Worm (Caenorhabditis elegans) whole organism, young adult: ENCODE data around the gene hpo-9.

Source experiments
- F49E8.2 ChIP-seq: sonication (generic microtip); optimal IDR thresholded peaks from 3 replicates; lab custom pipeline; 2017; ENCODE audit warnings: missing genetic modification characterization, mild to moderate bottlenecking, missing compliant biosample characterization, antibody characterized with exemption, moderate library complexity; ENCODE audit not compliant: insufficient read depth
- F52B5.7 ChIP-seq: sonication (generic microtip); optimal IDR thresholded peaks from 2 replicates; lab custom pipeline; 2016; ENCODE audit warnings: mild to moderate bottlenecking, missing genetic modification characterization, missing compliant biosample characterization
- attf-5 ChIP-seq: fragments of 200-800 bp; sonication (Bioruptor generic); optimal IDR thresholded peaks from 2 replicates; lab custom pipeline; 2018; ENCODE audit warnings: mild to moderate bottlenecking, missing genetic modification characterization, missing compliant biosample characterization
- bed-2 ChIP-seq: fragments of 200-800 bp; sonication (Bioruptor generic); IDR thresholded peaks from 2 replicates; pipeline ENCODE4 v1.3.6; 2022; ENCODE audit warnings: missing genetic modification reagents, missing genetic modification characterization, missing compliant biosample characterization
- ets-4 ChIP-seq: fragments of 200-800 bp; sonication (Bioruptor generic); optimal IDR thresholded peaks from 2 replicates; lab custom pipeline; 2018; ENCODE audit warnings: mild to moderate bottlenecking, missing genetic modification characterization, missing compliant biosample characterization
- gei-17 ChIP-seq: fragments of 200-800 bp; sonication (Bioruptor generic); optimal IDR thresholded peaks from 2 replicates; lab custom pipeline; 2018; ENCODE audit warnings: mild to moderate bottlenecking, missing genetic modification characterization, missing compliant biosample characterization
- hsf-1 ChIP-seq: fragments of 200-800 bp; sonication (Bioruptor generic); IDR thresholded peaks from 2 replicates; pipeline ENCODE4 v1.3.6; 2022; ENCODE audit warnings: missing genetic modification reagents, missing genetic modification characterization, missing compliant biosample characterization
- lsy-27 ChIP-seq: sonication (generic microtip); optimal IDR thresholded peaks from 2 replicates; lab custom pipeline; 2017; ENCODE audit warnings: missing genetic modification characterization, mild to moderate bottlenecking, missing compliant biosample characterization, antibody characterized with exemption, missing genotype, borderline replicate concordance; ENCODE audit not compliant: insufficient read depth
- madf-3 ChIP-seq: fragments of 200-800 bp; sonication (Bioruptor generic); IDR thresholded peaks from 2 replicates; pipeline ENCODE4 v1.3.6; 2022; ENCODE audit warnings: missing genetic modification reagents, missing genetic modification characterization, missing compliant biosample characterization
- nhr-80 ChIP-seq: sonication (generic microtip); optimal IDR thresholded peaks from 2 replicates; lab custom pipeline; 2016; ENCODE audit warnings: missing genetic modification characterization, missing compliant biosample characterization
- snpc-4 ChIP-seq, 5 experiments: fragments of 150-350 bp in 1 of 5; sonication (generic microtip) in 4 of 5; optimal IDR thresholded peaks; 2 replicates each; lab custom pipeline; 2014 to 2018; ENCODE audit warnings: missing genetic modification characterization in 5 of 5, missing biosample characterization in 3 of 5, antibody characterized with exemption in 2 of 5, mild to moderate bottlenecking in 2 of 5, missing compliant biosample characterization in 2 of 5, missing genotype in 2 of 5, moderate library complexity in 2 of 5, missing genetic modification reagents in 1 of 5
- ztf-26 ChIP-seq: sonication (generic microtip); optimal IDR thresholded peaks from 2 replicates; lab custom pipeline; 2017; ENCODE audit warnings: missing genetic modification characterization, missing compliant biosample characterization

ce11 chrV:7282037-7282436, 45.1 kb upstream of the hpo-9 start, which contains the start of gene C13A2.3:
- no peak for TF ChIP-seq hsf-1 (GFP tag; lab: Robert Waterston, UW)
- no peak for TF ChIP-seq nhr-80 (tag; lab: Kevin White, UChicago)
- no peak for TF ChIP-seq lsy-27
- no peak for TF ChIP-seq madf-3 (GFP tag; lab: Robert Waterston, UW)
- TF ChIP-seq F49E8.2 (tag; lab: Kevin White, UChicago): no peak
- TF ChIP-seq ets-4 (GFP tag; lab: Kevin White, UChicago): no peak
- TF ChIP-seq F52B5.7: no peak
- TF ChIP-seq gei-17 (GFP tag; lab: Kevin White, UChicago): no peak
- no peak for TF ChIP-seq ztf-26
- TF ChIP-seq bed-2: no peak
- TF ChIP-seq attf-5 (GFP tag; lab: Kevin White, UChicago): no peak
- TF ChIP-seq snpc-4 (GFP tag; optimal IDR thresholded peaks at IDR 0.05; lab: Kevin White, UChicago): no peak
- TF ChIP-seq snpc-4 (tag; optimal IDR thresholded peaks at IDR 0.05; lab: Kevin White, UChicago): no peak
